Fruit fly (Drosophila melanogaster) whole organism, embryonic: Measurements from ENCODE around the gene gcm.

ENCODE experiments used
- Asciz ChIP-seq: fragments of 200-800 bp; sonication (Bioruptor generic); optimal IDR thresholded peaks from 2 replicates; lab custom pipeline; 2017; ENCODE audit warnings: missing biosample characterization, mild to moderate bottlenecking, missing genetic modification characterization, missing genetic modification reagents
- Blimp-1 ChIP-seq: fragments of 200-800 bp; sonication (Bioruptor generic); optimal IDR thresholded peaks from 3 replicates; lab custom pipeline; 2018; ENCODE audit warnings: missing biosample characterization, missing genetic modification characterization, mild to moderate bottlenecking, moderate library complexity, missing genetic modification reagents
- CG10462 ChIP-seq: fragments of 200-800 bp; sonication (Bioruptor generic); optimal IDR thresholded peaks from 2 replicates; lab custom pipeline; 2016; ENCODE audit warnings: missing biosample characterization, missing genetic modification characterization
- CG11093 ChIP-seq: fragments of 200-800 bp; sonication (Bioruptor generic); IDR thresholded peaks from 3 replicates; pipeline ENCODE4 v1.3.6; 2022; ENCODE audit warnings: missing biosample characterization, missing genetic modification characterization
- CG11560 ChIP-seq: fragments of 200-800 bp; sonication (Bioruptor generic); IDR thresholded peaks from 3 replicates; pipeline ENCODE4 v1.3.6; 2022; ENCODE audit warnings: missing biosample characterization, missing genetic modification characterization
- CG13123 ChIP-seq: fragments of 200-800 bp; sonication (Bioruptor generic); optimal IDR thresholded peaks from 2 replicates; lab custom pipeline; 2016; ENCODE audit warnings: missing biosample characterization, missing genetic modification characterization
- CG13624 ChIP-seq: fragments of 200-800 bp; sonication (Bioruptor generic); optimal IDR thresholded peaks from 2 replicates; lab custom pipeline; 2016; ENCODE audit warnings: missing biosample characterization, missing genetic modification characterization
- CG13894 ChIP-seq: fragments of 200-800 bp; sonication (Bioruptor generic); optimal IDR thresholded peaks from 3 replicates; lab custom pipeline; 2018; ENCODE audit warnings: missing biosample characterization, mild to moderate bottlenecking, missing genetic modification characterization, moderate library complexity
- CG14441 ChIP-seq: fragments of 200-800 bp; sonication (Bioruptor generic); IDR thresholded peaks from 2 replicates; pipeline ENCODE4 v1.3.6; 2022; ENCODE audit warnings: missing biosample characterization, missing genetic modification characterization
- CG1529 ChIP-seq: fragments of 200-800 bp; sonication (Bioruptor generic); optimal IDR thresholded peaks from 3 replicates; lab custom pipeline; 2018; ENCODE audit warnings: missing biosample characterization, missing genetic modification characterization
- CG15696 ChIP-seq: fragments of 200-800 bp; sonication (Bioruptor generic); optimal IDR thresholded peaks from 2 replicates; lab custom pipeline; 2019; ENCODE audit warnings: missing biosample characterization, mild to moderate bottlenecking, missing genetic modification characterization, moderate library complexity
- CG16779 ChIP-seq: fragments of 200-800 bp; sonication (Bioruptor generic); IDR thresholded peaks from 2 replicates; pipeline ENCODE4 v1.3.6; 2022; ENCODE audit warnings: missing biosample characterization, missing genetic modification characterization
- CG17359 ChIP-seq: fragments of 200-800 bp; sonication (Bioruptor generic); optimal IDR thresholded peaks from 3 replicates; lab custom pipeline; 2018; ENCODE audit warnings: missing biosample characterization, mild to moderate bottlenecking, missing genetic modification characterization, moderate library complexity
- CG17385 ChIP-seq: fragments of 200-800 bp; sonication (Bioruptor generic); optimal IDR thresholded peaks from 3 replicates; lab custom pipeline; 2018; ENCODE audit warnings: missing biosample characterization, mild to moderate bottlenecking, missing genetic modification characterization
- CG18764 ChIP-seq: fragments of 200-800 bp; sonication (Bioruptor generic); optimal IDR thresholded peaks from 3 replicates; lab custom pipeline; 2016; ENCODE audit warnings: missing biosample characterization, missing genetic modification characterization
- CG2116 ChIP-seq: fragments of 200-800 bp; sonication (Bioruptor generic); optimal IDR thresholded peaks from 3 replicates; lab custom pipeline; 2018; ENCODE audit warnings: missing biosample characterization, mild to moderate bottlenecking, missing genetic modification characterization
- CG34376 ChIP-seq: fragments of 200-800 bp; sonication (Bioruptor generic); optimal IDR thresholded peaks from 2 replicates; lab custom pipeline; 2018; ENCODE audit warnings: missing biosample characterization, mild to moderate bottlenecking, missing genetic modification characterization
- CG4730 ChIP-seq: fragments of 200-800 bp; sonication (Bioruptor generic); IDR thresholded peaks from 2 replicates; pipeline ENCODE4 v1.3.6; 2022; ENCODE audit warnings: missing biosample characterization, missing genetic modification characterization
- CG5953 ChIP-seq: fragments of 200-800 bp; sonication (Bioruptor generic); IDR thresholded peaks from 2 replicates; pipeline ENCODE4 v1.3.6; 2022; ENCODE audit warnings: missing biosample characterization, missing genetic modification characterization
- CG6175 ChIP-seq: fragments of 200-800 bp; sonication (Bioruptor generic); IDR thresholded peaks from 3 replicates; pipeline ENCODE4 v1.3.6; 2022; ENCODE audit warnings: missing biosample characterization, missing genetic modification characterization
- CG8388 ChIP-seq: fragments of 200-800 bp; sonication (Bioruptor generic); optimal IDR thresholded peaks from 2 replicates; lab custom pipeline; 2019; ENCODE audit warnings: missing biosample characterization, mild to moderate bottlenecking, missing genetic modification characterization, moderate library complexity
- CG8924 ChIP-seq: fragments of 200-800 bp; optimal IDR thresholded peaks from 3 replicates; lab custom pipeline; 2019; ENCODE audit warnings: missing biosample characterization, mild to moderate bottlenecking, missing genetic modification characterization, moderate library complexity
- CG9797 ChIP-seq: fragments of 200-800 bp; sonication (Bioruptor generic); optimal IDR thresholded peaks from 3 replicates; lab custom pipeline; 2018; ENCODE audit warnings: missing biosample characterization, mild to moderate bottlenecking, missing genetic modification characterization
- CHES-1-like ChIP-seq: fragments of 200-800 bp; sonication (Bioruptor generic); optimal IDR thresholded peaks from 2 replicates; lab custom pipeline; 2016; ENCODE audit warnings: missing biosample characterization, missing genetic modification characterization
- Camta ChIP-seq: fragments of 200-800 bp; sonication (Bioruptor generic); optimal IDR thresholded peaks from 2 replicates; lab custom pipeline; 2016; ENCODE audit warnings: missing biosample characterization, missing genetic modification characterization
- CkIIα-i1 ChIP-seq: fragments of 200-800 bp; sonication (Bioruptor generic); IDR thresholded peaks from 2 replicates; pipeline ENCODE4 v1.3.6; 2022; ENCODE audit warnings: missing biosample characterization, missing genetic modification characterization
- Dbx ChIP-seq: fragments of 200-800 bp; sonication (Bioruptor generic); IDR thresholded peaks from 3 replicates; pipeline ENCODE4 v1.3.6; 2022; ENCODE audit warnings: missing biosample characterization, missing genetic modification characterization
- H2.0 ChIP-seq: fragments of 200-800 bp; sonication (Bioruptor generic); IDR thresholded peaks from 2 replicates; pipeline ENCODE4 v1.3.6; 2022; ENCODE audit warnings: missing biosample characterization, missing genetic modification characterization
- Hey ChIP-seq: fragments of 200-800 bp; sonication (Bioruptor generic); optimal IDR thresholded peaks from 3 replicates; lab custom pipeline; 2018; ENCODE audit warnings: missing biosample characterization, mild to moderate bottlenecking, missing genetic modification characterization
- NC2α ChIP-seq: fragments of 200-800 bp; sonication (Bioruptor generic); optimal IDR thresholded peaks from 2 replicates; lab custom pipeline; 2016; ENCODE audit warnings: missing biosample characterization, missing genetic modification characterization
- Neu2 ChIP-seq: fragments of 200-800 bp; sonication (Bioruptor generic); optimal IDR thresholded peaks from 3 replicates; lab custom pipeline; 2016; ENCODE audit warnings: missing biosample characterization, missing genetic modification characterization, borderline replicate concordance
- Nf-YA ChIP-seq: fragments of 200-800 bp; sonication (Bioruptor generic); IDR thresholded peaks from 2 replicates; pipeline ENCODE4 v1.3.6; 2022; ENCODE audit warnings: missing biosample characterization, missing genetic modification characterization
- Sin3A ChIP-seq: fragments of >200 bp; optimal IDR thresholded peaks from 2 replicates; lab custom pipeline; 2018
- TFAM ChIP-seq: fragments of 200-800 bp; sonication (Bioruptor generic); optimal IDR thresholded peaks from 2 replicates; lab custom pipeline; 2017; ENCODE audit warnings: missing biosample characterization, missing genetic modification characterization, inconsistent platforms
- chif ChIP-seq, 2 experiments: fragments of 200-800 bp; sonication (Bioruptor generic); optimal IDR thresholded peaks; 3 replicates each; lab custom pipeline; 2016; ENCODE audit warnings: missing biosample characterization in 2 of 2, missing genetic modification characterization in 2 of 2
- dysf ChIP-seq: fragments of 200-800 bp; sonication (Bioruptor generic); IDR thresholded peaks from 3 replicates; pipeline ENCODE4 v1.3.6; 2022; ENCODE audit warnings: missing biosample characterization, missing genetic modification characterization
- gce ChIP-seq: fragments of 200-800 bp; sonication (Bioruptor generic); IDR thresholded peaks from 3 replicates; pipeline ENCODE4 v1.3.6; 2022; ENCODE audit warnings: missing biosample characterization, missing genetic modification characterization
- gcm2 ChIP-seq: fragments of 200-800 bp; sonication (Bioruptor generic); optimal IDR thresholded peaks from 2 replicates; lab custom pipeline; 2016; ENCODE audit warnings: missing biosample characterization, missing genetic modification characterization
- grn ChIP-seq: fragments of 200-800 bp; sonication (Bioruptor generic); optimal IDR thresholded peaks from 3 replicates; lab custom pipeline; 2017; ENCODE audit warnings: missing biosample characterization, missing genetic modification characterization
- kah ChIP-seq: fragments of 200-800 bp; sonication (Bioruptor generic); optimal IDR thresholded peaks from 2 replicates; lab custom pipeline; 2018; ENCODE audit warnings: missing biosample characterization, mild to moderate bottlenecking, missing genetic modification characterization
- klu ChIP-seq: fragments of 200-800 bp; sonication (Bioruptor generic); IDR thresholded peaks from 2 replicates; pipeline ENCODE4 v1.3.6; 2022; ENCODE audit warnings: missing biosample characterization, missing genetic modification characterization
- knrl ChIP-seq: fragments of 200-800 bp; sonication (Bioruptor generic); IDR thresholded peaks from 3 replicates; pipeline ENCODE4 v1.3.6; 2022; ENCODE audit warnings: missing biosample characterization, missing genetic modification characterization; ENCODE audit not compliant: partially characterized antibody
- lola ChIP-seq, 3 experiments: fragments of >200 bp in 2 of 3; fragments of 200-800 bp in 1 of 3; sonication (Bioruptor generic) in 1 of 3; optimal IDR thresholded peaks; 2 replicates each; lab custom pipeline; 2017 to 2019; ENCODE audit warnings: missing biosample characterization in 3 of 3, missing genetic modification characterization in 3 of 3, mild to moderate bottlenecking in 1 of 3, moderate library complexity in 1 of 3
- lov ChIP-seq, 2 experiments: fragments of 200-800 bp in 1 of 2; fragments of >200 bp in 1 of 2; sonication (Bioruptor generic) in 1 of 2; IDR thresholded peaks in 1 of 2; optimal IDR thresholded peaks in 1 of 2; 2 replicates in 1 of 2; 3 replicates in 1 of 2; pipeline versions ENCODE4 v1.3.6 to Lab custom; 2017 to 2022; ENCODE audit warnings: missing biosample characterization in 1 of 2, missing genetic modification characterization in 1 of 2
- mirr ChIP-seq: fragments of 200-800 bp; sonication (Bioruptor generic); optimal IDR thresholded peaks from 3 replicates; lab custom pipeline; 2018; ENCODE audit warnings: missing biosample characterization, mild to moderate bottlenecking, missing genetic modification characterization
- nmo ChIP-seq: fragments of 200-800 bp; sonication (Bioruptor generic); optimal IDR thresholded peaks from 2 replicates; lab custom pipeline; 2018; ENCODE audit warnings: missing biosample characterization, mild to moderate bottlenecking, missing genetic modification characterization, moderate library complexity
- oc ChIP-seq: fragments of 200-800 bp; sonication (Bioruptor generic); optimal IDR thresholded peaks from 2 replicates; lab custom pipeline; 2018; ENCODE audit warnings: missing biosample characterization, mild to moderate bottlenecking, missing genetic modification characterization, moderate library complexity
- pan ChIP-seq, 4 experiments: fragments of >200 bp in 3 of 4; fragments of 200-800 bp in 1 of 4; sonication (Bioruptor generic) in 1 of 4; optimal IDR thresholded peaks in 3 of 4; IDR thresholded peaks in 1 of 4; 2 replicates each; pipeline versions ENCODE4 v1.3.6 to Lab custom; 2017 to 2022; ENCODE audit warnings: missing biosample characterization in 2 of 4, missing genetic modification characterization in 2 of 4, mixed read lengths in 1 of 4
- ranshi ChIP-seq: fragments of 200-800 bp; sonication (Bioruptor generic); IDR thresholded peaks from 2 replicates; pipeline ENCODE4 v1.3.6; 2022; ENCODE audit warnings: missing biosample characterization, missing genetic modification characterization
- schlank ChIP-seq: fragments of 200-800 bp; sonication (Bioruptor generic); optimal IDR thresholded peaks from 2 replicates; lab custom pipeline; 2018; ENCODE audit warnings: missing biosample characterization, mild to moderate bottlenecking, missing genetic modification characterization

Gene gcm

DNA sequence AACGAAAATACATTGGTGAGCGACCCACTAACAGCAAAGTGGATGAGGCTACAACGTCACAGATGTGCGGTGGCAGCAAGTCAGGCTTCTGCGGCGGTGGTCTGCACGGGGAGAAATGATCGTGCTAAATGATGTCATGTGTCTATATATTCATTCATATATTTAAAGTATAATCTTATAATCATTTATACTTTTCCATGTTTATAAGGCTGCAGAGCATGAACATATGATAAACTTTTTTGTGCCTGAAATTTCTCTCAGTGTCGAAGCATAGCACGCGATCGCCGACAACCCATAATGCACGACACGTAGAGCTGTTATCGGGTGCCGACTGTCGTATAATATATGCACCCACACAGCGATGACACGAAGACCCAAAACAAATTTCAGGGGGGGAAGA is 16.8 kb upstream of the gcm start (continued):
- TF ChIP-seq Nf-YA: peak; percentile 35; the same call in 1 of the 2 replicates
- peak; percentile 11 for TF ChIP-seq CG2116 (GFP tag; lab: Kevin White, UChicago)
- peak; percentile 60 for TF ChIP-seq CG17359 (tag; lab: Kevin White, UChicago)
- TF ChIP-seq pan (optimal IDR thresholded peaks at IDR 0.05; lab: Kevin White, UChicago): no peak
- TF ChIP-seq pan (GFP tag; optimal IDR thresholded peaks at IDR 0.05 in 1 of 2, IDR thresholded peaks at IDR 0.05 in 1 of 2): peak in 1 of 2 experiments; percentile 75
- no peak for TF ChIP-seq lov (optimal IDR thresholded peaks at IDR 0.05; lab: Kevin White, UChicago)
- peak; percentile 93; the same call in 2 of the 3 replicates for TF ChIP-seq lov (GFP tag; IDR thresholded peaks at IDR 0.05; lab: Robert Waterston, UW)
- TF ChIP-seq Blimp-1 (GFP tag; lab: Kevin White, UChicago): peak; percentile 67
- TF ChIP-seq CG11560 (tag; lab: Robert Waterston, UW): no peak
- no peak for TF ChIP-seq CkIIα-i1 (GFP tag; lab: Robert Waterston, UW)
- TF ChIP-seq CG5953: peak; percentile 65
- no peak for TF ChIP-seq Camta (GFP tag; lab: Kevin White, UChicago)
- TF ChIP-seq lola (GFP tag; optimal IDR thresholded peaks at IDR 0.05; lab: Kevin White, UChicago): peak in 1 of 3 experiments; percentile 81
- peak; percentile 7 for TF ChIP-seq CG10462 (GFP tag; lab: Kevin White, UChicago)
- no peak for TF ChIP-seq CG13123 (GFP tag; lab: Kevin White, UChicago)
- peak; percentile 31 for TF ChIP-seq CG18764 (GFP tag; lab: Kevin White, UChicago)
- TF ChIP-seq Dbx: no peak
- no peak for TF ChIP-seq CG13894 (tag; lab: Kevin White, UChicago)
- peak; percentile 36 for TF ChIP-seq CG17385
- peak in 1 of 2 experiments; percentile 49 for TF ChIP-seq chif (GFP tag; optimal IDR thresholded peaks at IDR 0.05; lab: Kevin White, UChicago)
- no peak for TF ChIP-seq CG16779 (GFP tag; lab: Robert Waterston, UW)
- TF ChIP-seq NC2α (GFP tag; lab: Kevin White, UChicago): no peak
- TF ChIP-seq nmo (GFP tag; lab: Kevin White, UChicago): peak; percentile 76
- TF ChIP-seq TFAM: no peak
- TF ChIP-seq dysf (GFP tag; lab: Robert Waterston, UW): peak; percentile 67
- peak; percentile 74; the same call in 1 of the 2 replicates for TF ChIP-seq ranshi (GFP tag; lab: Robert Waterston, UW)
- peak; percentile 16 for TF ChIP-seq Asciz (GFP tag; lab: Kevin White, UChicago)
- peak; percentile 51; the same call in 1 of the 2 replicates for TF ChIP-seq CG4730 (GFP tag; lab: Robert Waterston, UW)
- no peak for TF ChIP-seq knrl (GFP tag; lab: Robert Waterston, UW)
- no peak for TF ChIP-seq Neu2 (GFP tag; lab: Kevin White, UChicago)
- TF ChIP-seq CG1529: peak; percentile 51
- no peak for TF ChIP-seq Hey (tag; lab: Kevin White, UChicago)
- peak; percentile 58; the same call in 1 of the 3 replicates for TF ChIP-seq gce (GFP tag; lab: Robert Waterston, UW)
- TF ChIP-seq Sin3A (lab: Kevin White, UChicago): no peak
- peak; percentile 53; the same call in 1 of the 2 replicates for TF ChIP-seq CG14441 (GFP tag; lab: Robert Waterston, UW)
- TF ChIP-seq CG8388: peak; percentile 70
- TF ChIP-seq grn (GFP tag; lab: Kevin White, UChicago): no peak
- peak; percentile 71 for TF ChIP-seq CG11093 (GFP tag; lab: Robert Waterston, UW)
- TF ChIP-seq schlank (tag; lab: Kevin White, UChicago): no peak
- TF ChIP-seq CG34376 (GFP tag; lab: Kevin White, UChicago): no peak
- TF ChIP-seq H2.0 (GFP tag; lab: Robert Waterston, UW): peak; percentile 75
- no peak for TF ChIP-seq mirr (GFP tag; lab: Kevin White, UChicago)
- TF ChIP-seq gcm2 (GFP tag; lab: Kevin White, UChicago): peak; percentile 17
- TF ChIP-seq CG13624 (GFP tag; lab: Kevin White, UChicago): no peak
- peak; percentile 57; the same call in 1 of the 2 replicates for TF ChIP-seq klu (GFP tag; lab: Robert Waterston, UW)
- TF ChIP-seq CG6175 (GFP tag; lab: Robert Waterston, UW): 0 out of 3 replicates have a peak, but pooled peaks have one; percentile 39
- no peak for TF ChIP-seq CHES-1-like
- TF ChIP-seq kah (GFP tag; lab: Kevin White, UChicago): peak; percentile 2
- peak; percentile 12 for TF ChIP-seq oc (tag; lab: Kevin White, UChicago)
- TF ChIP-seq CG9797 (GFP tag; lab: Kevin White, UChicago): no peak
- peak; percentile 86 for TF ChIP-seq CG15696 (tag; lab: Kevin White, UChicago)
- TF ChIP-seq CG8924: peak; percentile 73
